Worm (Caenorhabditis elegans): ENCODE results near the gene paa-1.

- TF ChIP-seq hlh-30 (tag; optimal IDR thresholded peaks at IDR 0.05; ENCODE audit: insufficient read depth) (no peak), unc-130 (GFP tag; optimal IDR thresholded peaks at IDR 0.05) (no peak), ztf-11 (tag; optimal IDR thresholded peaks at IDR 0.05) (no peak), ama-1 (optimal IDR thresholded peaks at IDR 0.05) (no peak), zfp-3 (GFP tag; conservative IDR thresholded peaks at IDR 0.05) (no peak), dve-1 (tag; optimal IDR thresholded peaks at IDR 0.05; ENCODE audit: insufficient read depth) (no peak), sdz-12 (GFP tag; optimal IDR thresholded peaks at IDR 0.05) (no peak), aha-1 (tag) (no peak)
These were observed 14.2 kb upstream of the paa-1 start for ce11 chrIII:5436306-5436705.
